Worm (Caenorhabditis elegans) whole organism, mixed stage, embryonic: ENCODE data around the gene swp-1.

ENCODE experiments used
- M03D4.4 ChIP-seq: sonication (generic microtip); optimal IDR thresholded peaks from 2 replicates; lab custom pipeline; 2017; ENCODE audit warnings: mild to moderate bottlenecking, missing genetic modification characterization, missing compliant biosample characterization
- bed-3 ChIP-seq: fragments of 200-800 bp; sonication (Bioruptor generic); optimal IDR thresholded peaks from 3 replicates; lab custom pipeline; 2018; ENCODE audit warnings: mild to moderate bottlenecking, missing genetic modification characterization, moderate library complexity, missing compliant biosample characterization
- blmp-1 ChIP-seq: fragments of 150-350 bp; optimal IDR thresholded peaks from 2 replicates; lab custom pipeline; 2014; ENCODE audit warnings: missing biosample characterization, missing genetic modification characterization
- ceh-39 ChIP-seq: fragments of 150-350 bp; optimal IDR thresholded peaks from 2 replicates; lab custom pipeline; 2014; ENCODE audit warnings: missing biosample characterization, missing genetic modification characterization
- ceh-43 ChIP-seq: fragments of 200-800 bp; sonication (Bioruptor generic); optimal IDR thresholded peaks from 2 replicates; lab custom pipeline; 2018; ENCODE audit warnings: mild to moderate bottlenecking, missing genetic modification characterization, moderate library complexity, missing compliant biosample characterization
- ceh-83 ChIP-seq: fragments of 200-800 bp; sonication (Bioruptor generic); optimal IDR thresholded peaks from 2 replicates; lab custom pipeline; 2018; ENCODE audit warnings: mild to moderate bottlenecking, missing genetic modification characterization, missing compliant biosample characterization
- ces-1 ChIP-seq: fragments of 150-350 bp; optimal IDR thresholded peaks from 2 replicates; lab custom pipeline; 2014; ENCODE audit warnings: missing biosample characterization, missing genetic modification reagents, missing genetic modification characterization
- cnd-1 ChIP-seq: fragments of 200-800 bp; sonication (Bioruptor generic); optimal IDR thresholded peaks from 2 replicates; lab custom pipeline; 2018; ENCODE audit warnings: mild to moderate bottlenecking, missing genetic modification characterization, missing compliant biosample characterization
- drap-1 ChIP-seq: fragments of 200-800 bp; sonication (Bioruptor generic); optimal IDR thresholded peaks from 3 replicates; lab custom pipeline; 2018; ENCODE audit warnings: mild to moderate bottlenecking, missing genetic modification characterization, missing compliant biosample characterization
- elt-1 ChIP-seq: sonication (generic microtip); optimal IDR thresholded peaks from 2 replicates; lab custom pipeline; 2017; ENCODE audit warnings: missing genetic modification characterization, mild to moderate bottlenecking, missing compliant biosample characterization, antibody characterized with exemption, moderate library complexity, borderline replicate concordance; ENCODE audit not compliant: insufficient read depth
- elt-3 ChIP-seq: fragments of 150-350 bp; optimal IDR thresholded peaks from 2 replicates; lab custom pipeline; 2014; ENCODE audit warnings: missing biosample characterization, missing genetic modification characterization
- flh-1 ChIP-seq: fragments of 200-800 bp; sonication (Bioruptor generic); optimal IDR thresholded peaks from 2 replicates; lab custom pipeline; 2018; ENCODE audit warnings: mild to moderate bottlenecking, missing genetic modification characterization, moderate library complexity, missing compliant biosample characterization
- ham-2 ChIP-seq: fragments of 200-800 bp; sonication (Bioruptor generic); optimal IDR thresholded peaks from 2 replicates; lab custom pipeline; 2018; ENCODE audit warnings: mild to moderate bottlenecking, missing genetic modification characterization, missing compliant biosample characterization
- hlh-1 ChIP-seq: fragments of 150-350 bp; optimal IDR thresholded peaks from 2 replicates; lab custom pipeline; 2014; ENCODE audit warnings: missing biosample characterization, missing genetic modification reagents, missing genetic modification characterization
- lin-13 ChIP-seq: fragments of 150-350 bp; optimal IDR thresholded peaks from 2 replicates; lab custom pipeline; 2014; ENCODE audit warnings: missing biosample characterization, missing genetic modification characterization
- lin-32 ChIP-seq: fragments of 200-800 bp; sonication (Bioruptor generic); optimal IDR thresholded peaks from 2 replicates; lab custom pipeline; 2018; ENCODE audit warnings: mild to moderate bottlenecking, missing genetic modification characterization, missing compliant biosample characterization
- lsy-2 ChIP-seq: fragments of 150-350 bp; optimal IDR thresholded peaks from 2 replicates; lab custom pipeline; 2014; ENCODE audit warnings: missing biosample characterization, missing genetic modification characterization
- mab-5 ChIP-seq: fragments of 150-350 bp; optimal IDR thresholded peaks from 2 replicates; lab custom pipeline; 2014; ENCODE audit warnings: missing biosample characterization, missing genetic modification characterization
- mep-1 ChIP-seq: fragments of 150-350 bp; optimal IDR thresholded peaks from 2 replicates; lab custom pipeline; 2017; ENCODE audit warnings: missing biosample characterization, missing genetic modification reagents, missing genetic modification characterization, inconsistent platforms
- mls-2 ChIP-seq: sonication (generic microtip); optimal IDR thresholded peaks from 2 replicates; lab custom pipeline; 2016; ENCODE audit warnings: mild to moderate bottlenecking, missing genetic modification characterization, moderate library complexity, missing compliant biosample characterization
- nhr-12 ChIP-seq: fragments of 150-350 bp; optimal IDR thresholded peaks from 2 replicates; lab custom pipeline; 2014; ENCODE audit warnings: missing biosample characterization, missing genetic modification characterization
- nhr-2 ChIP-seq: fragments of 150-350 bp; optimal IDR thresholded peaks from 2 replicates; lab custom pipeline; 2014; ENCODE audit warnings: missing biosample characterization, missing genetic modification characterization
- nhr-237 ChIP-seq: fragments of 150-350 bp; optimal IDR thresholded peaks from 2 replicates; lab custom pipeline; 2014; ENCODE audit warnings: missing biosample characterization, missing genetic modification characterization
- nhr-28 ChIP-seq: fragments of 150-350 bp; optimal IDR thresholded peaks from 2 replicates; lab custom pipeline; 2014; ENCODE audit warnings: missing biosample characterization, missing genetic modification characterization
- nhr-76 ChIP-seq: sonication (generic microtip); optimal IDR thresholded peaks from 2 replicates; lab custom pipeline; 2017; ENCODE audit warnings: missing biosample characterization, missing genetic modification characterization
- pha-4 ChIP-seq: fragments of 150-350 bp; optimal IDR thresholded peaks from 2 replicates; lab custom pipeline; 2018; ENCODE audit warnings: missing biosample characterization, missing genetic modification reagents, missing genetic modification characterization
- sem-2 ChIP-seq: fragments of 200-800 bp; sonication (Bioruptor generic); optimal IDR thresholded peaks from 2 replicates; lab custom pipeline; 2018; ENCODE audit warnings: mild to moderate bottlenecking, missing genetic modification characterization, missing compliant biosample characterization
- snpc-4 ChIP-seq: fragments of 150-350 bp; optimal IDR thresholded peaks from 2 replicates; lab custom pipeline; 2014; ENCODE audit warnings: missing biosample characterization, missing genetic modification characterization
- sptf-1 ChIP-seq: sonication (generic microtip); optimal IDR thresholded peaks from 2 replicates; lab custom pipeline; 2017; ENCODE audit warnings: mild to moderate bottlenecking, missing genetic modification characterization, moderate library complexity, missing compliant biosample characterization
- tbx-8 ChIP-seq: fragments of 200-800 bp; sonication (Bioruptor generic); optimal IDR thresholded peaks from 2 replicates; lab custom pipeline; 2018; ENCODE audit warnings: mild to moderate bottlenecking, missing genetic modification characterization, moderate library complexity, missing compliant biosample characterization
- unc-120 ChIP-seq: sonication (generic microtip); optimal IDR thresholded peaks from 2 replicates; lab custom pipeline; 2017; ENCODE audit warnings: missing genetic modification characterization, missing compliant biosample characterization; ENCODE audit not compliant: poor library complexity, severe bottlenecking
- unc-39 ChIP-seq: fragments of 150-350 bp; optimal IDR thresholded peaks from 2 replicates; lab custom pipeline; 2014; ENCODE audit warnings: missing biosample characterization, missing genetic modification characterization
- unc-62 ChIP-seq: fragments of 150-350 bp; optimal IDR thresholded peaks from 2 replicates; lab custom pipeline; 2014; ENCODE audit warnings: missing biosample characterization, missing genetic modification reagents, missing genetic modification characterization
- zip-8 ChIP-seq: fragments of 150-350 bp; optimal IDR thresholded peaks from 2 replicates; lab custom pipeline; 2014; ENCODE audit warnings: missing biosample characterization, missing genetic modification characterization
- ztf-11 ChIP-seq: fragments of 150-350 bp; optimal IDR thresholded peaks from 2 replicates; lab custom pipeline; 2014; ENCODE audit warnings: missing biosample characterization, missing genetic modification characterization

Gene swp-1

ce11 chrIII:5710045-5710444 is 4.7 kb upstream of the swp-1 start, which contains the start of gene B0336.12:
B0336.12 (minus strand) TSS chrIII:5710145.
- TF ChIP-seq blmp-1 (tag; lab: Kevin White, UChicago) (no peak), M03D4.4 (tag; lab: Kevin White, UChicago) (no peak), mep-1 (tag; lab: Kevin White, UChicago) (no peak), lin-32 (GFP tag; lab: Kevin White, UChicago) (no peak), nhr-237 (tag; lab: Kevin White, UChicago) (no peak), nhr-76 (tag; lab: Kevin White, UChicago) (no peak), lin-13 (tag; lab: Kevin White, UChicago) (no peak), unc-62 (GFP tag; lab: Kevin White, UChicago) (no peak), cnd-1 (tag; lab: Kevin White, UChicago) (no peak), tbx-8 (no peak), nhr-2 (no peak), lsy-2 (no peak), ztf-11 (tag; lab: Kevin White, UChicago) (no peak), nhr-28 (tag; lab: Kevin White, UChicago) (no peak), flh-1 (no peak), elt-3 (no peak), ceh-39 (tag; lab: Kevin White, UChicago) (no peak)

DNA sequence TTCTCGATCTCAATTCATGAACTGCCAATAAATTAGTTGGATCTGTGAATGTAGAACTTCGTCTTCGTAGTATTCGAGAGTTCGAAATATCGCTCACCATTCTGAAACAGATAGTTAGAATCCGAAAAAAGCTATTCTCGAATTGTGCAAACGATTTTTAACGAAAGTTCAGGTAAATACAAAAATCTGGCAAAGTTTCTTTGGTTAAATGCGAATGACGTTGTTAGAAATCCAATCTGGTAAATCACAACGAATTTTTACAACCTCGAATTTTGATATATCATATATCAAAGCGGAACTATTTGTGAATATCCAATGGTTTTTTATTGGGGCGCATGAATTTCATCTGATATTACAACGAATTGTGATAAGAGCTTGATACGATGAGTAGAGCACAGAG is 3.9 kb upstream of the swp-1 start, which contains the start of gene hpo-28:
hpo-28 (minus strand) TSS at position 101 of the 400 bp plus-strand sequence.
- TF ChIP-seq hlh-1, result peak; percentile 9
- TF ChIP-seq ces-1 (GFP tag; lab: Kevin White, UChicago), result no peak

DNA sequence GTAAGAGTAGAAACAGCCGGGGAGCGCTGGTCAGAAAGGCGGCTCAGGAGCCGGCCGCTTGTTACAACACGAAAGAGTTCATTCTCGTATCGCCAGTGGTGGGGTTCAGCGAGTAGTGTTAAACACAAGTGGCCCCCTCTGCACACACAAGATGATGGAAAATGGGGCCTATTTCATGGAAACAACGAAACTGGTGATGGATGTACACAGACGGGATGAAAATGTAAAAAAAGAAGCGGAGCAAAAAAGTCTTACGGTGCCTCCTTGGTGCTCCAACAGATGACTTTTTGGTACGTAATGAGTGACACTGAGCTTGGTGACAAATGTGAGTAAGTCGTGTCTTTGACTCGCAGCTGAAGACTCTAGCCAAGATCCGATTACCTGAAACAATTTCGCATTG is 2.7 kb upstream of the swp-1 start:
- TF ChIP-seq unc-120 (tag; lab: Kevin White, UChicago), result peak; percentile 31
- TF ChIP-seq zip-8, result no peak
- TF ChIP-seq snpc-4 (tag; lab: Kevin White, UChicago), result no peak
- TF ChIP-seq pha-4 (tag; lab: Kevin White, UChicago), result no peak
- TF ChIP-seq hlh-1, result peak; percentile 22
- TF ChIP-seq lin-32 (GFP tag; lab: Kevin White, UChicago), result no peak

ce11 chrIII:5707546-5707945 is 2.2 kb upstream of the swp-1 start:
- no peak for TF ChIP-seq drap-1
- TF ChIP-seq unc-120 (tag; lab: Kevin White, UChicago), result no peak
- TF ChIP-seq ham-2 (GFP tag; lab: Kevin White, UChicago), result no peak
- no peak for TF ChIP-seq ceh-39 (tag; lab: Kevin White, UChicago)
- no peak for TF ChIP-seq M03D4.4 (tag; lab: Kevin White, UChicago)
- no peak for TF ChIP-seq sem-2 (GFP tag; lab: Kevin White, UChicago)
- TF ChIP-seq, all 35 proteins: peak for 0

- TF ChIP-seq elt-3, result peak; percentile 12
- no peak for TF ChIP-seq tbx-8
- peak; percentile 94 for TF ChIP-seq nhr-237 (tag; lab: Kevin White, UChicago)
- peak; percentile 92 for TF ChIP-seq unc-120 (tag; lab: Kevin White, UChicago)
- peak; percentile 89 for TF ChIP-seq lsy-2
- no peak for TF ChIP-seq unc-39 (tag; lab: Kevin White, UChicago)
- no peak for TF ChIP-seq sem-2 (GFP tag; lab: Kevin White, UChicago)
- no peak for TF ChIP-seq nhr-12 (tag; lab: Kevin White, UChicago)
- TF ChIP-seq ceh-83 (GFP tag; lab: Kevin White, UChicago), result no peak
- TF ChIP-seq ceh-43 (GFP tag; lab: Kevin White, UChicago), result no peak
- TF ChIP-seq hlh-1, result peak; percentile 90
- TF ChIP-seq nhr-28 (tag; lab: Kevin White, UChicago), result no peak
- peak; percentile 90 for TF ChIP-seq ces-1 (GFP tag; lab: Kevin White, UChicago)
- TF ChIP-seq snpc-4 (tag; lab: Kevin White, UChicago), result no peak
- TF ChIP-seq lin-32 (GFP tag; lab: Kevin White, UChicago), result no peak
- peak; percentile 92 for TF ChIP-seq lin-13 (tag; lab: Kevin White, UChicago)
- no peak for TF ChIP-seq zip-8
- peak; percentile 98 for TF ChIP-seq mep-1 (tag; lab: Kevin White, UChicago)
- peak; percentile 97 for TF ChIP-seq ceh-39 (tag; lab: Kevin White, UChicago)
- peak; percentile 37 for TF ChIP-seq ztf-11 (tag; lab: Kevin White, UChicago)
- TF ChIP-seq sptf-1 (tag; lab: Kevin White, UChicago), result peak; percentile 62
- TF ChIP-seq mab-5 (tag; lab: Kevin White, UChicago), result peak; percentile 85
- TF ChIP-seq drap-1, result no peak
- TF ChIP-seq ham-2 (GFP tag; lab: Kevin White, UChicago), result no peak
- peak; percentile 66 for TF ChIP-seq unc-62 (GFP tag; lab: Kevin White, UChicago)
- TF ChIP-seq mls-2 (tag; lab: Kevin White, UChicago), result peak; percentile 33
- no peak for TF ChIP-seq nhr-2
- no peak for TF ChIP-seq M03D4.4 (tag; lab: Kevin White, UChicago)
- peak; percentile 93 for TF ChIP-seq pha-4 (tag; lab: Kevin White, UChicago)
- no peak for TF ChIP-seq flh-1
- no peak for TF ChIP-seq nhr-76 (tag; lab: Kevin White, UChicago)
- TF ChIP-seq elt-1 (tag; lab: Kevin White, UChicago), result no peak
- no peak for TF ChIP-seq blmp-1 (tag; lab: Kevin White, UChicago)
- no peak for TF ChIP-seq bed-3
- no peak for TF ChIP-seq cnd-1 (tag; lab: Kevin White, UChicago)
Observed at ce11 chrIII:5706077-5706627, 827 bp upstream of the swp-1 start, which contains the start of gene rpl-23. rpl-23 (minus strand) TSS chrIII:5706127.
